Worm (Caenorhabditis elegans) whole organism, L1 larva: ENCODE results near the gene Y51B9A.9.

Experiments used
- F16B12.6 ChIP-seq: fragments of 150-350 bp; optimal IDR thresholded peaks from 2 replicates; lab custom pipeline; 2014; ENCODE audit warnings: missing biosample characterization, missing genetic modification characterization
- aha-1 ChIP-seq: fragments of 150-350 bp; optimal IDR thresholded peaks from 2 replicates; lab custom pipeline; 2014; ENCODE audit warnings: missing biosample characterization, missing genetic modification characterization
- aly-2 ChIP-seq: fragments of 150-350 bp; optimal IDR thresholded peaks from 2 replicates; lab custom pipeline; 2014; ENCODE audit warnings: missing biosample characterization, missing genetic modification characterization
- blmp-1 ChIP-seq: fragments of 150-350 bp; optimal IDR thresholded peaks from 2 replicates; lab custom pipeline; 2014; ENCODE audit warnings: missing biosample characterization, missing genetic modification characterization
- ceh-63 ChIP-seq: fragments of 200-800 bp; sonication (Bioruptor generic); optimal IDR thresholded peaks from 2 replicates; lab custom pipeline; 2018; ENCODE audit warnings: mild to moderate bottlenecking, missing genetic modification characterization, missing compliant biosample characterization
- ceh-82 ChIP-seq, 3 experiments: fragments of 150-350 bp in 1 of 3; sonication (generic microtip) in 2 of 3; optimal IDR thresholded peaks; 2 replicates each; lab custom pipeline; 2014 to 2017; ENCODE audit warnings: missing biosample characterization in 3 of 3, missing genetic modification characterization in 3 of 3
- ceh-90 ChIP-seq: sonication (generic microtip); optimal IDR thresholded peaks from 2 replicates; lab custom pipeline; 2016; ENCODE audit warnings: missing genetic modification characterization, missing compliant biosample characterization
- efl-1 ChIP-seq, 4 experiments: fragments of 150-350 bp; optimal IDR thresholded peaks in 3 of 4; peaks in 1 of 4; 1 replicate in 1 of 4; 2 replicates in 3 of 4; lab custom pipeline; 2014; ENCODE audit warnings: missing biosample characterization in 2 of 4, missing genetic modification characterization in 2 of 4, missing genetic modification reagents in 2 of 4
- efl-3 ChIP-seq: fragments of 200-800 bp; sonication (Bioruptor generic); optimal IDR thresholded peaks from 2 replicates; lab custom pipeline; 2018; ENCODE audit warnings: mild to moderate bottlenecking, missing genetic modification characterization, missing compliant biosample characterization
- egl-13 ChIP-seq: sonication (generic microtip); optimal IDR thresholded peaks from 2 replicates; lab custom pipeline; 2016; ENCODE audit warnings: missing genotype, missing genetic modification reagents, missing genetic modification characterization, missing compliant biosample characterization
- elt-2 ChIP-seq: sonication (generic microtip); optimal IDR thresholded peaks from 2 replicates; lab custom pipeline; 2016; ENCODE audit warnings: missing genetic modification characterization, mild to moderate bottlenecking, inconsistent platforms, missing compliant biosample characterization, missing genetic modification reagents
- elt-3 ChIP-seq, 6 experiments: fragments of 150-350 bp in 1 of 6; sonication (generic microtip); optimal IDR thresholded peaks; 2 replicates each; lab custom pipeline; 2017 to 2018; ENCODE audit warnings: missing biosample characterization in 6 of 6, missing genetic modification characterization in 6 of 6, inconsistent platforms in 1 of 6
- ets-5 ChIP-seq: fragments of 200-800 bp; sonication (Bioruptor generic); IDR thresholded peaks from 2 replicates; pipeline ENCODE4 v1.3.6; 2022; ENCODE audit warnings: missing genetic modification characterization, missing compliant biosample characterization
- fkh-10 ChIP-seq: sonication (generic microtip); optimal IDR thresholded peaks from 2 replicates; lab custom pipeline; 2017; ENCODE audit warnings: missing biosample characterization, missing genetic modification reagents, missing genetic modification characterization
- grh-1 ChIP-seq: fragments of 200-800 bp; sonication (Bioruptor generic); IDR thresholded peaks from 2 replicates; pipeline ENCODE4 v1.3.6; 2022; ENCODE audit warnings: missing genetic modification reagents, missing genetic modification characterization, missing compliant biosample characterization
- hlh-17 ChIP-seq: fragments of 200-800 bp; sonication (Bioruptor generic); optimal IDR thresholded peaks from 2 replicates; lab custom pipeline; 2018; ENCODE audit warnings: missing genetic modification characterization, mild to moderate bottlenecking, missing compliant biosample characterization, moderate library complexity, borderline replicate concordance
- hlh-4 ChIP-seq: sonication (generic microtip); optimal IDR thresholded peaks from 2 replicates; lab custom pipeline; 2016; ENCODE audit warnings: mild to moderate bottlenecking, missing genetic modification characterization, missing compliant biosample characterization
- hpl-2 ChIP-seq: fragments of 150-350 bp; optimal IDR thresholded peaks from 2 replicates; lab custom pipeline; 2014; ENCODE audit warnings: missing biosample characterization, missing genetic modification reagents, missing genetic modification characterization
- isw-1 ChIP-seq: fragments of 200-800 bp; sonication (Bioruptor generic); IDR thresholded peaks from 2 replicates; pipeline ENCODE4 v1.3.6; 2022; ENCODE audit warnings: missing genetic modification characterization, missing compliant biosample characterization
- lin-13 ChIP-seq: fragments of 150-350 bp; optimal IDR thresholded peaks from 2 replicates; lab custom pipeline; 2014; ENCODE audit warnings: missing biosample characterization, missing genetic modification reagents, missing genetic modification characterization
- lin-14 ChIP-seq: fragments of 200-800 bp; sonication (Bioruptor generic); optimal IDR thresholded peaks from 2 replicates; lab custom pipeline; 2018; ENCODE audit warnings: mild to moderate bottlenecking, missing genetic modification characterization, moderate library complexity, missing compliant biosample characterization
- lin-39 ChIP-seq: fragments of 150-350 bp; optimal IDR thresholded peaks from 2 replicates; lab custom pipeline; 2014; ENCODE audit warnings: missing biosample characterization, missing genetic modification reagents, missing genetic modification characterization
- lir-3 ChIP-seq: sonication (generic microtip); optimal IDR thresholded peaks from 2 replicates; lab custom pipeline; 2016; ENCODE audit warnings: mild to moderate bottlenecking, missing genetic modification characterization, moderate library complexity, missing compliant biosample characterization; ENCODE audit not compliant: poor library complexity
- mef-2 ChIP-seq: fragments of 150-350 bp; optimal IDR thresholded peaks from 2 replicates; lab custom pipeline; 2014; ENCODE audit warnings: missing biosample characterization, missing genetic modification characterization
- nhr-11 ChIP-seq: fragments of 150-350 bp; optimal IDR thresholded peaks from 2 replicates; lab custom pipeline; 2014; ENCODE audit warnings: missing biosample characterization, missing genetic modification characterization
- nhr-19 ChIP-seq: fragments of 200-800 bp; sonication (Bioruptor generic); conservative IDR thresholded peaks from 2 replicates; pipeline ENCODE4 v1.3.6; 2022; ENCODE audit warnings: missing genetic modification characterization, missing compliant biosample characterization
- nhr-20 ChIP-seq: sonication (generic microtip); optimal IDR thresholded peaks from 2 replicates; lab custom pipeline; 2016; ENCODE audit warnings: mild to moderate bottlenecking, missing genetic modification characterization, missing compliant biosample characterization
- nhr-237 ChIP-seq: fragments of 150-350 bp; optimal IDR thresholded peaks from 2 replicates; lab custom pipeline; 2014; ENCODE audit warnings: missing biosample characterization, missing genetic modification characterization
- nhr-28 ChIP-seq: fragments of 150-350 bp; optimal IDR thresholded peaks from 2 replicates; lab custom pipeline; 2014; ENCODE audit warnings: missing biosample characterization, missing genetic modification characterization
- nhr-47 ChIP-seq: sonication (generic microtip); optimal IDR thresholded peaks from 2 replicates; lab custom pipeline; 2016; ENCODE audit warnings: mild to moderate bottlenecking, missing genetic modification characterization, moderate library complexity, missing compliant biosample characterization
- nhr-71 ChIP-seq: sonication (generic microtip); optimal IDR thresholded peaks from 2 replicates; lab custom pipeline; 2016; ENCODE audit warnings: mild to moderate bottlenecking, missing genetic modification characterization, moderate library complexity, missing compliant biosample characterization
- nhr-85 ChIP-seq: sonication (generic microtip); peaks from one replicate; lab custom pipeline; 2016; ENCODE audit warnings: missing genetic modification characterization, inconsistent platforms, missing compliant biosample characterization
- pag-3 ChIP-seq: sonication (generic microtip); optimal IDR thresholded peaks from 2 replicates; lab custom pipeline; 2017; ENCODE audit warnings: missing genetic modification characterization, mild to moderate bottlenecking, missing compliant biosample characterization, antibody characterized with exemption, borderline replicate concordance; ENCODE audit not compliant: insufficient read depth
- pax-3 ChIP-seq: fragments of 200-800 bp; sonication (Bioruptor generic); optimal IDR thresholded peaks from 2 replicates; lab custom pipeline; 2018; ENCODE audit warnings: mild to moderate bottlenecking, missing genetic modification characterization, moderate library complexity, missing compliant biosample characterization
- skn-1 ChIP-seq: fragments of 150-350 bp; optimal IDR thresholded peaks from 2 replicates; lab custom pipeline; 2014; ENCODE audit warnings: missing biosample characterization, missing genetic modification characterization
- sptf-1 ChIP-seq: fragments of 150-350 bp; optimal IDR thresholded peaks from 2 replicates; lab custom pipeline; 2014; ENCODE audit warnings: missing biosample characterization, missing genetic modification characterization
- tbx-2 ChIP-seq: sonication (generic microtip); optimal IDR thresholded peaks from 2 replicates; lab custom pipeline; 2016; ENCODE audit warnings: missing genetic modification characterization, missing compliant biosample characterization
- tlp-1 ChIP-seq: fragments of 150-350 bp; optimal IDR thresholded peaks from 2 replicates; lab custom pipeline; 2014; ENCODE audit warnings: missing biosample characterization, missing genetic modification characterization
- unc-130 ChIP-seq: fragments of 150-350 bp; optimal IDR thresholded peaks from 2 replicates; lab custom pipeline; 2017; ENCODE audit warnings: missing biosample characterization, missing genetic modification characterization, inconsistent platforms
- unc-30 ChIP-seq: sonication (generic microtip); optimal IDR thresholded peaks from 2 replicates; lab custom pipeline; 2017; ENCODE audit warnings: missing biosample characterization, missing genetic modification characterization
- unc-86 ChIP-seq: sonication (generic microtip); optimal IDR thresholded peaks from 2 replicates; lab custom pipeline; 2016; ENCODE audit warnings: missing genetic modification characterization, missing compliant biosample characterization
- unc-98 ChIP-seq: fragments of 200-800 bp; sonication (Bioruptor generic); IDR thresholded peaks from 2 replicates; pipeline ENCODE4 v1.3.6; 2022; ENCODE audit warnings: missing genetic modification characterization, missing compliant biosample characterization
- xbp-1 ChIP-seq: sonication (generic microtip); optimal IDR thresholded peaks from 2 replicates; lab custom pipeline; 2016; ENCODE audit warnings: missing genetic modification characterization, missing compliant biosample characterization
- zag-1 ChIP-seq: fragments of 150-350 bp; optimal IDR thresholded peaks from 2 replicates; lab custom pipeline; 2014; ENCODE audit warnings: missing biosample characterization, missing genetic modification characterization

Y51B9A.9 gene

DNA sequence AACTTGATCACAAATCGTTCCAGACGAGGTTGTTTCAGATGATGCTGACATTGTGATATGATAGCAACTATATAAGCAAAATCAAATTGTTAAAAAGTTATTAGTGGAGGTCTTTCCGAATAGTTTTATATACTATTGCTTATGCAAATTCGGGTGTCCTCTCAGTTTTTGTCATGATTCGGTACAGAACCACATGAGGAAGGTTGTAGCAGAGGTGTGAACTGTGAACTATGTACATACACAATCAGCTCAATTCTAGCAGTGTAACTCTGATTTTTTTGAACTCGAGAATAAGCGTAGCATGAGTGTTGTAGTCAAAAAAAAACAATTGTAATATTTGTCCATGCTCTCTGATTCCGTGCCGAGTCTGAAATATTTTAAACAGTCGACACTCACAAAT lies 5.7 kb upstream of the Y51B9A.9 start, which contains the start of gene Y51B9A.6:
Gene Y51B9A.6 (minus strand): TSS at position 101 of the 400 bp plus-strand sequence.
- TF ChIP-seq efl-1 (optimal IDR thresholded peaks at IDR 0.05; lab: Kevin White, UChicago) (no peak), efl-1 (GFP tag; optimal IDR thresholded peaks at IDR 0.05 in 1 of 2; lab: Kevin White, UChicago) (peak in 1 of 2 experiments; percentile 58), ets-5 (GFP tag; lab: Robert Waterston, UW) (no peak)

DNA sequence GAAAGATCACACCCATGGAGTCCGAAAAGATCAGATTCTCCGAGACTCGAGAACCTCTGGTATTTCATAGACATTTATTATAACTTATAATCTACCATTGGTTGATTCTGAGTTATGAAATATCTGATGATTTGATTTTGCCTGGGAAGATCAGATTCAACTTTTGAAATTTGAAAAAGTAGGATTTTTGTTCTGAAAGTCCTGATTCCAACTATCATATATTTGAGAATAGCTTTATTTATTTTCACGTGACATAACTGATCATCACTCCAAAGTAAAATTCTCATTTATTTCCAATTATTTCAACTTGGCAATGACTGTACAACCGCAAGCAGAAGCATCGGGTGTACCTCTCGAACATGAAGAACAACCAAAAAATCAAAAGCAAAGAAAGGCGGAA lies 2.4 kb upstream of the Y51B9A.9 start, which contains the start of gene Y51B9A.7:
Gene Y51B9A.7 (plus strand): TSS at position 301 of the 400 bp plus-strand sequence.
- TF ChIP-seq nhr-71, result no peak
- no peak for TF ChIP-seq unc-130
- TF ChIP-seq unc-86 (tag; lab: Kevin White, UChicago), result no peak
- TF ChIP-seq lin-14 (GFP tag; lab: Kevin White, UChicago), result no peak
- TF ChIP-seq nhr-19, result no peak
- TF ChIP-seq, all 84 proteins: peak for 0

DNA sequence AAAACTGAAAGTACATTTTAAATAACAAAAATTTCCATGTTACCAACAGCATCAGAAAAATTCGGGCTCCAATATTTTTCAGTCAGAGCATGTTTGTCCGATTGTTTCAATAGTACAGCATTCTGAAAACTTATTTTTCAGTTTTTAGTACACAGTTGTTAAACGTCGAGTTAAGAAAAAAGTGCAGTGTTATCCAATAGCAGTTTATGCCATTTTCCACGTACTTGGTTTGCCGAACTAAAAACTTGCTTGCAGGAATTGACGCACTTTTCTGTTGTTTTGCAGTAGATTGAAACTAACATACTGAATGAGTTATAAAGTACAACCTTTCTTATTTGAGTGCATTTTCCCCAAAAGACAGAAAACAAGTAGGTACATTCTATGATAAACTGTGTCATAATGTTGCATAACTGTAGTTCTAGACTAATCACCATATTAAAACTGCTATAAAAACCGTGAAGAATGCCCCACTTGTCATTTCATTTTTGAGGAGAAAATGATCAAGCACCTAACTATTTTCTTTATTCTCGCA lies 1.0 kb upstream of the Y51B9A.9 start, which contains the start of the genes Y51B9A.14 and Y51B9A.8:
Gene Y51B9A.14 (minus strand): TSS at position 101 of the 532 bp plus-strand sequence.
Gene Y51B9A.8 (plus strand): TSS at position 482 of the 532 bp plus-strand sequence.
- TF ChIP-seq aha-1 (tag; lab: Kevin White, UChicago) (no peak), lin-13 (GFP tag; lab: Kevin White, UChicago) (no peak), elt-2 (tag; lab: Kevin White, UChicago) (no peak), pax-3 (tag; lab: Kevin White, UChicago) (no peak), isw-1 (GFP tag; lab: Robert Waterston, UW) (no peak), xbp-1 (tag; lab: Kevin White, UChicago) (no peak), sptf-1 (tag; lab: Kevin White, UChicago) (no peak), aly-2 (no peak), grh-1 (GFP tag; lab: Robert Waterston, UW) (no peak), nhr-71 (no peak), nhr-20 (tag; lab: Kevin White, UChicago) (no peak), nhr-47 (tag; lab: Kevin White, UChicago) (no peak), elt-3 (tag; optimal IDR thresholded peaks at IDR 0.05; lab: Kevin White, UChicago) (no peak), fkh-10 (no peak), ceh-90 (tag; lab: Kevin White, UChicago) (no peak), unc-30 (no peak), F16B12.6 (tag; lab: Kevin White, UChicago) (no peak), nhr-85 (no peak), hlh-4 (tag; lab: Kevin White, UChicago) (no peak)

DNA sequence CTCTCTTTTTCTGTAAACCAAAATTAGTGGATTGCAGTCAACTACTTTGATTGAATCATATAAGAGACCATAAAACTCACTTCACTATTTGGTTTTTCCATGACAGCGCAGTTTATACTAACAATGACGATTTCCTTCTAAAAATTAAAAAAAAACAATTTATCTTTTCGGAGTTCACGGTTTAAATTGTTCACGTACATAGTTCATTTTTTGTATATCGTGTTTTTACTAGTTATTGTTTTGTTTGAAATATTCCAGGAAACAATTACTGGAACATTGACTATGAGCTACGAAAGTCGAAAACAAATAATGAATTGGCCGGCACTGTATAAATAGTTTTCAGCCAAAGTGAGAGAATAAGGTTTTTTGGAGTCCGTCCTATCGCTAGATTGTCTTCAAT lies 4.7 kb downstream of the Y51B9A.9 start, which contains the start of gene lido-17:
Gene lido-17 (minus strand): TSS at position 101 of the 400 bp plus-strand sequence.
- TF ChIP-seq pag-3 (tag; lab: Kevin White, UChicago) (no peak), ceh-82 (tag; optimal IDR thresholded peaks at IDR 0.05; lab: Kevin White, UChicago) (no peak), blmp-1 (tag; lab: Kevin White, UChicago) (no peak), ceh-63 (GFP tag; lab: Kevin White, UChicago) (no peak), efl-3 (GFP tag; lab: Kevin White, UChicago) (no peak), ets-5 (GFP tag; lab: Robert Waterston, UW) (no peak)

DNA sequence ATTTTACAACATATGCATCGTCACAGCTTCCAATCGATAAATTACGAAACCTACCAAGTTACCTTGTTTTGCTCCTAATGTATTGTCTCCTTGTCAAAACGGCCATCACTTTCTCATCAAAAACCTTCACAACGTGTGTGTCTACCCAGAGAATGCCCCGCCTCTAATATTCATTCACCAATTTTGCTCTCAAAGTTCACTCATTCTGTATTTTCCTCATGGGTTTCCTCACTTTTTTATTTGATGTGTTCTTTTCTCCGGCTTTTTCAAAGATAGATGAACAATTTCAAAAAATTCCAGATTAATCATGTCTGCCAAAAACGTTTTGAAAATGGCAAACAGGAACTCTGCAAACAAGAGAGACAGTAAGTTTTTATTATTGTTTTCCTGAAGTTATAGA lies 12.2 kb downstream of the Y51B9A.9 start, which contains the start of gene C06C3.7:
Gene C06C3.7 (plus strand): TSS at position 301 of the 400 bp plus-strand sequence.
- no peak for TF ChIP-seq nhr-11 (tag; lab: Kevin White, UChicago)
- TF ChIP-seq hlh-17 (GFP tag; lab: Kevin White, UChicago), result no peak
- no peak for TF ChIP-seq lin-39 (tag; lab: Kevin White, UChicago)
- TF ChIP-seq mef-2 (tag; lab: Kevin White, UChicago), result no peak
- no peak for TF ChIP-seq ceh-90 (tag; lab: Kevin White, UChicago)
- TF ChIP-seq tlp-1 (tag; lab: Kevin White, UChicago), result no peak
- no peak for TF ChIP-seq isw-1 (GFP tag; lab: Robert Waterston, UW)
- no peak for TF ChIP-seq hpl-2 (GFP tag; lab: Kevin White, UChicago)
- no peak for TF ChIP-seq nhr-28 (tag; lab: Kevin White, UChicago)
- no peak for TF ChIP-seq skn-1 (tag; lab: Kevin White, UChicago)
- no peak for TF ChIP-seq egl-13 (tag; lab: Kevin White, UChicago)
- no peak for TF ChIP-seq fkh-10
- TF ChIP-seq nhr-237, result no peak
- no peak for TF ChIP-seq elt-2 (tag; lab: Kevin White, UChicago)
- no peak for TF ChIP-seq tbx-2 (tag; lab: Kevin White, UChicago)
- TF ChIP-seq hlh-4 (tag; lab: Kevin White, UChicago), result no peak
- TF ChIP-seq pag-3 (tag; lab: Kevin White, UChicago), result no peak
- TF ChIP-seq unc-98 (GFP tag; lab: Robert Waterston, UW), result no peak
- TF ChIP-seq lir-3 (tag; lab: Kevin White, UChicago), result no peak
- TF ChIP-seq zag-1 (tag; lab: Kevin White, UChicago), result no peak
